Worm (Caenorhabditis elegans) whole organism, L2 larva: ENCODE measurements around the gene srx-134.

Experiments used
- C34F6.9 ChIP-seq: fragments of 150-350 bp; optimal IDR thresholded peaks from 2 replicates; lab custom pipeline; 2014; ENCODE audit warnings: missing biosample characterization, missing genetic modification characterization
- F13H6.1 ChIP-seq: sonication (generic microtip); optimal IDR thresholded peaks from 2 replicates; lab custom pipeline; 2016; ENCODE audit warnings: missing genetic modification characterization, missing compliant biosample characterization
- R02D3.7 ChIP-seq: fragments of 150-350 bp; optimal IDR thresholded peaks from 2 replicates; lab custom pipeline; 2014; ENCODE audit warnings: missing biosample characterization, missing genetic modification characterization
- Y55F3AM.14 ChIP-seq: fragments of 200-800 bp; sonication (Bioruptor generic); optimal IDR thresholded peaks from 2 replicates; lab custom pipeline; 2018; ENCODE audit warnings: mild to moderate bottlenecking, missing genetic modification characterization, missing compliant biosample characterization
- ZK546.5 ChIP-seq: sonication (generic microtip); optimal IDR thresholded peaks from 2 replicates; lab custom pipeline; 2017; ENCODE audit warnings: missing biosample characterization, missing genetic modification characterization
- alr-1 ChIP-seq: fragments of 150-350 bp; optimal IDR thresholded peaks from 2 replicates; lab custom pipeline; 2014; ENCODE audit warnings: missing biosample characterization, missing genetic modification characterization
- aly-2 ChIP-seq: fragments of 150-350 bp; optimal IDR thresholded peaks from 2 replicates; lab custom pipeline; 2014; ENCODE audit warnings: missing biosample characterization, missing genetic modification characterization
- ama-1 ChIP-seq: fragments of 150-350 bp; optimal IDR thresholded peaks from 2 replicates; lab custom pipeline; 2018; ENCODE audit warnings: inconsistent platforms
- blmp-1 ChIP-seq: sonication (generic microtip); optimal IDR thresholded peaks from 2 replicates; lab custom pipeline; 2017; ENCODE audit warnings: missing genetic modification characterization, mild to moderate bottlenecking, missing compliant biosample characterization, antibody characterized with exemption, moderate library complexity; ENCODE audit not compliant: insufficient read depth
- ceh-16 ChIP-seq: fragments of 150-350 bp; optimal IDR thresholded peaks from 2 replicates; lab custom pipeline; 2014; ENCODE audit warnings: missing biosample characterization, missing genetic modification characterization
- ceh-82 ChIP-seq: fragments of 150-350 bp; optimal IDR thresholded peaks from 2 replicates; lab custom pipeline; 2014; ENCODE audit warnings: missing biosample characterization, missing genetic modification characterization
- crh-2 ChIP-seq: sonication (generic microtip); optimal IDR thresholded peaks from 2 replicates; lab custom pipeline; 2017; ENCODE audit warnings: missing biosample characterization, missing genetic modification characterization
- dmd-4 ChIP-seq: sonication (generic microtip); optimal IDR thresholded peaks from 2 replicates; lab custom pipeline; 2017; ENCODE audit warnings: missing biosample characterization, missing genetic modification characterization
- egl-27 ChIP-seq: sonication (generic microtip); optimal IDR thresholded peaks from 3 replicates; lab custom pipeline; 2017; ENCODE audit warnings: missing biosample characterization, missing genetic modification reagents, missing genetic modification characterization
- elt-3 ChIP-seq: sonication (generic microtip); optimal IDR thresholded peaks from 2 replicates; lab custom pipeline; 2017; ENCODE audit warnings: missing biosample characterization, missing genetic modification characterization
- fos-1 ChIP-seq: fragments of 150-350 bp; optimal IDR thresholded peaks from 2 replicates; lab custom pipeline; 2014; ENCODE audit warnings: missing biosample characterization, missing genetic modification characterization
- lin-11 ChIP-seq: fragments of 150-350 bp; sonication (generic microtip); optimal IDR thresholded peaks from 2 replicates; lab custom pipeline; 2014; ENCODE audit warnings: missing biosample characterization, missing genetic modification characterization, inconsistent platforms, mixed read lengths
- lin-13 ChIP-seq: fragments of 150-350 bp; optimal IDR thresholded peaks from 2 replicates; lab custom pipeline; 2014; ENCODE audit warnings: missing biosample characterization, missing genetic modification reagents, missing genetic modification characterization
- lin-39 ChIP-seq: fragments of 150-350 bp; optimal IDR thresholded peaks from 2 replicates; lab custom pipeline; 2014; ENCODE audit warnings: missing biosample characterization, missing genetic modification reagents, missing genetic modification characterization
- lsy-2 ChIP-seq, 2 experiments: fragments of 150-350 bp in 1 of 2; sonication (generic microtip) in 1 of 2; optimal IDR thresholded peaks; 2 replicates each; lab custom pipeline; 2014 to 2017; ENCODE audit warnings: missing biosample characterization in 2 of 2, missing genetic modification characterization in 2 of 2
- mdl-1 ChIP-seq, 2 experiments: fragments of 150-350 bp in 1 of 2; sonication (generic microtip) in 1 of 2; optimal IDR thresholded peaks; 2 replicates each; lab custom pipeline; 2017; ENCODE audit warnings: missing biosample characterization in 2 of 2, missing genetic modification characterization in 2 of 2
- nhr-10 ChIP-seq: sonication (generic microtip); optimal IDR thresholded peaks from 2 replicates; lab custom pipeline; 2017; ENCODE audit warnings: missing biosample characterization, missing genetic modification characterization
- nhr-11 ChIP-seq: fragments of 150-350 bp; optimal IDR thresholded peaks from 2 replicates; lab custom pipeline; 2014; ENCODE audit warnings: missing biosample characterization, missing genetic modification characterization
- nhr-12 ChIP-seq: fragments of 150-350 bp; optimal IDR thresholded peaks from 2 replicates; lab custom pipeline; 2014; ENCODE audit warnings: missing biosample characterization, missing genetic modification characterization
- nhr-21 ChIP-seq: fragments of 150-350 bp; optimal IDR thresholded peaks from 2 replicates; lab custom pipeline; 2014; ENCODE audit warnings: missing biosample characterization, missing genetic modification characterization
- nhr-23 ChIP-seq: fragments of 150-350 bp; optimal IDR thresholded peaks from 2 replicates; lab custom pipeline; 2014; ENCODE audit warnings: missing biosample characterization, missing genetic modification reagents, missing genetic modification characterization
- nhr-237 ChIP-seq: fragments of 150-350 bp; optimal IDR thresholded peaks from 2 replicates; lab custom pipeline; 2014; ENCODE audit warnings: missing biosample characterization, missing genetic modification characterization
- nhr-25 ChIP-seq: fragments of 150-350 bp; sonication (generic microtip); optimal IDR thresholded peaks from 3 replicates; lab custom pipeline; 2014; ENCODE audit warnings: missing biosample characterization, missing genetic modification characterization
- nhr-77 ChIP-seq: fragments of 150-350 bp; optimal IDR thresholded peaks from 2 replicates; lab custom pipeline; 2014; ENCODE audit warnings: missing biosample characterization, missing genetic modification characterization
- peb-1 ChIP-seq: fragments of 150-350 bp; optimal IDR thresholded peaks from 2 replicates; lab custom pipeline; 2014; ENCODE audit warnings: missing biosample characterization, missing genetic modification characterization
- sem-4 ChIP-seq: fragments of 150-350 bp; optimal IDR thresholded peaks from 2 replicates; lab custom pipeline; 2014; ENCODE audit warnings: missing biosample characterization, missing genetic modification reagents, missing genetic modification characterization
- skn-1 ChIP-seq: sonication (generic microtip); optimal IDR thresholded peaks from 2 replicates; lab custom pipeline; 2017; ENCODE audit warnings: missing biosample characterization, missing genetic modification characterization
- sma-3 ChIP-seq: sonication (generic microtip); optimal IDR thresholded peaks from 2 replicates; lab custom pipeline; 2016; ENCODE audit warnings: missing genetic modification reagents, missing genetic modification characterization, missing compliant biosample characterization
- sma-9 ChIP-seq, 2 experiments: fragments of 150-350 bp in 1 of 2; sonication (generic microtip) in 1 of 2; optimal IDR thresholded peaks; 2 replicates each; lab custom pipeline; 2014 to 2016; ENCODE audit warnings: missing genetic modification characterization in 2 of 2, mild to moderate bottlenecking in 1 of 2, missing biosample characterization in 1 of 2, missing compliant biosample characterization in 1 of 2, missing genetic modification reagents in 1 of 2, moderate library complexity in 1 of 2
- snpc-4 ChIP-seq: fragments of 150-350 bp; optimal IDR thresholded peaks from 2 replicates; lab custom pipeline; 2014; ENCODE audit warnings: missing biosample characterization, missing genetic modification characterization
- unc-39 ChIP-seq: fragments of 150-350 bp; optimal IDR thresholded peaks from 2 replicates; lab custom pipeline; 2014; ENCODE audit warnings: missing biosample characterization, missing genetic modification characterization
- unc-62 ChIP-seq: fragments of 150-350 bp; optimal IDR thresholded peaks from 2 replicates; lab custom pipeline; 2014; ENCODE audit warnings: missing biosample characterization, missing genetic modification reagents, missing genetic modification characterization
- ztf-1 ChIP-seq: fragments of 200-800 bp; sonication (Bioruptor generic); conservative IDR thresholded peaks from 2 replicates; pipeline ENCODE4 v1.3.6; 2022; ENCODE audit warnings: missing genetic modification characterization, missing compliant biosample characterization
- ztf-4 ChIP-seq: fragments of 150-350 bp; optimal IDR thresholded peaks from 2 replicates; lab custom pipeline; 2014; ENCODE audit warnings: missing biosample characterization, missing genetic modification characterization

Gene srx-134

ce11 chrV:13833951-13834350 is 22.3 kb downstream of the srx-134 start, which contains the start of gene srx-129:
Gene srx-129, plus strand, starts transcription at chrV:13834251.
- TF ChIP-seq lin-11 (tag; lab: Kevin White, UChicago) (no peak), ztf-1 (no peak), ama-1 (lab: Kevin White, UChicago) (no peak), nhr-10 (tag; lab: Kevin White, UChicago) (no peak), F13H6.1 (no peak), ceh-16 (tag; lab: Kevin White, UChicago) (no peak), fos-1 (tag; lab: Kevin White, UChicago) (no peak), aly-2 (no peak), peb-1 (no peak), alr-1 (tag; lab: Kevin White, UChicago) (no peak), sma-9 (GFP tag; optimal IDR thresholded peaks at IDR 0.05; lab: Kevin White, UChicago) (no peak), sma-9 (tag; optimal IDR thresholded peaks at IDR 0.05; lab: Kevin White, UChicago) (no peak), nhr-21 (no peak), unc-39 (tag; lab: Kevin White, UChicago) (no peak), lsy-2 (tag; optimal IDR thresholded peaks at IDR 0.05; lab: Kevin White, UChicago) (no peak), crh-2 (tag; lab: Kevin White, UChicago) (no peak), snpc-4 (tag; lab: Kevin White, UChicago) (no peak), sem-4 (tag; lab: Kevin White, UChicago) (no peak), R02D3.7 (tag; lab: Kevin White, UChicago) (no peak)

DNA sequence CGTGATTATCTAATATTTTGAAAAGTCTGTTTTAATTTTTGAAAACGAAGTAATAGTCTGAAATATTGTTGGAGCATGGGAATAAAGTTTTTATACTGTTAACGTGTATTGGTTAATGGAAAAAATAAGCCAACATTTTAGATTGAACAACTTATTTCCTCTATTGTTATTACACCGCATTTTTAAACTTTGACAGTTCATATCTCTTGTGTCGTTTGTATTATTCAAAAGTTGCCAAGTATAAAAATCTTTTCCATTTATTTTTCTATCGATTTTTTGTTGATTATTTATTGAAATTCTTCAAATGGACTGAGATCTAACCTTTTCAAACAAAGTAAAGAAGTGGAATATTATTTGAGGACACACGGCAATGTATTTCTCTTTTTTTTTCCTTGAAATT is 25.5 kb downstream of the srx-134 start, which contains the start of gene str-165:
Gene str-165 (plus strand): TSS at position 301 of the 400 bp plus-strand sequence.
- TF ChIP-seq snpc-4 (tag; lab: Kevin White, UChicago) (no peak), elt-3 (no peak), lin-13 (GFP tag; lab: Kevin White, UChicago) (no peak), nhr-23 (tag; lab: Kevin White, UChicago) (no peak), ZK546.5 (tag; lab: Kevin White, UChicago) (no peak), nhr-21 (no peak), egl-27 (tag; lab: Kevin White, UChicago) (no peak), sem-4 (tag; lab: Kevin White, UChicago) (no peak), unc-62 (GFP tag; lab: Kevin White, UChicago) (no peak), fos-1 (tag; lab: Kevin White, UChicago) (no peak), nhr-237 (tag; lab: Kevin White, UChicago) (no peak), dmd-4 (tag; lab: Kevin White, UChicago) (no peak), sma-3 (GFP tag; lab: Kevin White, UChicago) (no peak), skn-1 (tag; lab: Kevin White, UChicago) (no peak)

DNA sequence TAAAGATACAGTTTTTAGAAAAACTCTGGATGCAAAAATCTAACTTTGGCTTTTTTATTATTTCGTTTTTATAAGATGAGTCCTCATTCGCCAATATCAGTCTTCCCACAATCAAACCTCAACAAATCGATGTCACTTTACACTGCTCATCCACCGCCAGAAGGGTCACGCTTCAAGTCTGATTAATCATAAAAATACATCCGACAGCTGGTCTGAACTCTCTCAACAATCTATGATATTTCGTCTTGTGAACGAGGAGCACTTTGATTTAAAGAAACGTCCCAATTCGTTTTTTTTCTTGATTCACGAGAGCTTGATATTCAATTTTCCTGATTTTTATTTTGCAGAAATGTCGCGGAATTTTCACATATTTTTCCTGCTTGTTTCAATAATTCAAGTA is 28.4 kb downstream of the srx-134 start, which contains the start of gene nrf-5:
Gene nrf-5 (plus strand): TSS at position 348 of the 400 bp plus-strand sequence.
- TF ChIP-seq lin-11 (tag; lab: Kevin White, UChicago) (no peak), ceh-82 (no peak), nhr-21 (no peak), egl-27 (tag; lab: Kevin White, UChicago) (no peak), nhr-23 (tag; lab: Kevin White, UChicago) (no peak), C34F6.9 (tag; lab: Kevin White, UChicago) (no peak), fos-1 (tag; lab: Kevin White, UChicago) (no peak), sma-3 (GFP tag; lab: Kevin White, UChicago) (no peak), elt-3 (no peak), nhr-237 (tag; lab: Kevin White, UChicago) (no peak), blmp-1 (tag; lab: Kevin White, UChicago) (no peak), sma-9 (GFP tag; optimal IDR thresholded peaks at IDR 0.05; lab: Kevin White, UChicago) (no peak), sma-9 (tag; optimal IDR thresholded peaks at IDR 0.05; lab: Kevin White, UChicago) (no peak), peb-1 (no peak), nhr-12 (tag; lab: Kevin White, UChicago) (no peak), nhr-11 (tag; lab: Kevin White, UChicago) (no peak), ztf-4 (tag; lab: Kevin White, UChicago) (no peak), ama-1 (lab: Kevin White, UChicago) (no peak)

DNA sequence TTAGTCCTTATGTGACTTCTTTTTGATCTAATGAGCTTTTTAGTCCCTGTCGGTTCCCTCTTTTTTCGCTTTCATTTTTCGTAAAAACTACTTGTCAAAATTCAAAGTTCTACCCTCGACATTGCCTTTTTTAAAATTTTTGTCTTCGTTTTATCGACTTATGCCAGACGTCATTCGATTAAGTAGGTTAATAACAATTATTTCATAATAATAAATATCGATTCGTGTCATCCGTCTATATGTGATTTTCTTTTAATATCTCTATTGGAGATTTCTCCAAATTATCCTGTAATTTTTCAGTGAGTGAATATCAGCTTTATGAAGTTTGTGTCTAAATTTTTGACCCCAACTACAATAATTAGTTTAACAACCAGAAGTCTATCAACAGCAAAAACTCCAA is 33.5 kb downstream of the srx-134 start, which contains the start of gene hpo-31:
Gene hpo-31 (plus strand): TSS at position 301 of the 400 bp plus-strand sequence.
- no peak for TF ChIP-seq lin-39
- TF ChIP-seq C34F6.9 (tag; lab: Kevin White, UChicago) = no peak
- no peak for TF ChIP-seq Y55F3AM.14 (GFP tag; lab: Kevin White, UChicago)
- no peak for TF ChIP-seq unc-62 (GFP tag; lab: Kevin White, UChicago)
- TF ChIP-seq ama-1 (lab: Kevin White, UChicago) = no peak
- no peak for TF ChIP-seq crh-2 (tag; lab: Kevin White, UChicago)
- no peak for TF ChIP-seq nhr-12 (tag; lab: Kevin White, UChicago)
- TF ChIP-seq unc-39 (tag; lab: Kevin White, UChicago) = no peak
- no peak for TF ChIP-seq mdl-1 (tag; optimal IDR thresholded peaks at IDR 0.05; lab: Kevin White, UChicago)
- no peak for TF ChIP-seq sem-4 (tag; lab: Kevin White, UChicago)
- no peak for TF ChIP-seq nhr-77 (tag; lab: Kevin White, UChicago)
- TF ChIP-seq sma-9 (GFP tag; optimal IDR thresholded peaks at IDR 0.05; lab: Kevin White, UChicago) = no peak
- no peak for TF ChIP-seq sma-9 (tag; optimal IDR thresholded peaks at IDR 0.05; lab: Kevin White, UChicago)
- TF ChIP-seq nhr-25 (tag; lab: Kevin White, UChicago) = no peak
